Fruit fly (Drosophila melanogaster): ENCODE measurements around the gene CG4036.

The CG4036 gene

DNA sequence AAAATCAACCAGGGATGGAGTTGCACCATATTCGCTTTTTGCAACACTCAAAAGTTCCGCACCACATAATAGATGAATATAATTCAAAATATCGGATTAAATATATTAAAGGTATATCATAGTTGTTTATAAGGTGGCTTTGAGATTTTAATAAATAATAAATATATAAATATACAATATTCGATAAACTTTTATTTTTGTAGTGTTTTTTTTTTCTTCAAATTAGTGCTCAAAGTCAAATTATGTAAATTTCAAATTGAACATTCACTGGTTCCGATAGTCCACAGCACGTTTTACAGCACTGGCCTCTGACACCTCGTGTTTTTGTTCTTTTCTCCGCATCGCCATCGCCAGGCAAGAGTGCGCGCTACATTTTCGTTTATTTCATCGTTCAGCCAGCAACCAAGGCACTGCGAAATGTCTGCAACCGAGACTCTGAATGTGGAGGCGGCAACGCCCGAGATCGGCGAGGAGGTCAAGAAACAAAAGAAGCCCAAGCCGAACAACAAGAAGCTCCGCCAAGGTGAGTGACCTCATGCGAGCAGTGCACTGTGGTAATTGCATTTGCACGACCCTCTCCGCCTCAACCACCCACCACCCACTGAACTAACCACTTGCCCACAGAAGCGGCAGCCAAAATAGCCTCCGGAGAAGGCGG, 27.3 kb upstream of the CG4036 start, which contains the start of the genes Taf11 and und (continued):
- peak; percentile 47 for TF ChIP-seq CG13424 (tag; optimal IDR thresholded peaks at IDR 0.05)
- TF ChIP-seq Sry-δ (GFP tag; optimal IDR thresholded peaks at IDR 0.05) = peak; percentile 59
- TF ChIP-seq ro (GFP tag; IDR thresholded peaks at IDR 0.05) = no peak
- peak; percentile 71 for TF ChIP-seq nmo (GFP tag; optimal IDR thresholded peaks at IDR 0.05)
- TF ChIP-seq GATAe (GFP tag; conservative IDR thresholded peaks at IDR 0.05) = no peak
- no peak for TF ChIP-seq maf-S (GFP tag; optimal IDR thresholded peaks at IDR 0.05)
- no peak for TF ChIP-seq NC2β (GFP tag; optimal IDR thresholded peaks at IDR 0.05)
- no peak for TF ChIP-seq gce (GFP tag; IDR thresholded peaks at IDR 0.05)
- TF ChIP-seq CG13296 (GFP tag; optimal IDR thresholded peaks at IDR 0.05) = peak; percentile 42
- TF ChIP-seq bab2 (GFP tag; optimal IDR thresholded peaks at IDR 0.05) = no peak
- TF ChIP-seq Antp (GFP tag; optimal IDR thresholded peaks at IDR 0.05) = no peak
- TF ChIP-seq slou (GFP tag; optimal IDR thresholded peaks at IDR 0.05) = no peak
- TF ChIP-seq Atf3 (GFP tag; optimal IDR thresholded peaks at IDR 0.05) = no peak
- TF ChIP-seq BEAF-32 (GFP tag; optimal IDR thresholded peaks at IDR 0.05) = peak; percentile 80
- TF ChIP-seq pfk (GFP tag; optimal IDR thresholded peaks at IDR 0.05) = no peak
- TF ChIP-seq CG14667 (GFP tag; IDR thresholded peaks at IDR 0.05) = no peak
- no peak for TF ChIP-seq tap (tag; optimal IDR thresholded peaks at IDR 0.05)
- no peak for TF ChIP-seq B-H2 (GFP tag; optimal IDR thresholded peaks at IDR 0.05)
- peak; percentile 36 for TF ChIP-seq CG15696 (tag; optimal IDR thresholded peaks at IDR 0.05)
- TF ChIP-seq CG1024 (GFP tag; IDR thresholded peaks at IDR 0.05) = no peak
- TF ChIP-seq CG4360 (GFP tag; IDR thresholded peaks at IDR 0.05) = no peak
- no peak for TF ChIP-seq CG32772 (GFP tag; IDR thresholded peaks at IDR 0.05)
- no peak for TF ChIP-seq H15 (GFP tag; IDR thresholded peaks at IDR 0.05)
- no peak for TF ChIP-seq hb (GFP tag; IDR thresholded peaks at IDR 0.05; ENCODE audit: partially characterized antibody)
- no peak for TF ChIP-seq gcm2 (GFP tag; optimal IDR thresholded peaks at IDR 0.05)
- TF ChIP-seq D19A (tag; optimal IDR thresholded peaks at IDR 0.05) = no peak
- TF ChIP-seq pzg (GFP tag; optimal IDR thresholded peaks at IDR 0.05) = peak; percentile 36
- no peak for TF ChIP-seq chif (GFP tag; optimal IDR thresholded peaks at IDR 0.05)
- TF ChIP-seq bowl (GFP tag; IDR thresholded peaks at IDR 0.05) = no peak
- no peak for TF ChIP-seq CG17612 (GFP tag; IDR thresholded peaks at IDR 0.05)
- peak; percentile 91 for TF ChIP-seq CG7928 (GFP tag; optimal IDR thresholded peaks at IDR 0.05)
- TF ChIP-seq Deaf1 (tag; optimal IDR thresholded peaks at IDR 0.05) = no peak
- peak; percentile 39 for TF ChIP-seq CG30403 (GFP tag; optimal IDR thresholded peaks at IDR 0.05)
- no peak for TF ChIP-seq CG31388 (GFP tag; optimal IDR thresholded peaks at IDR 0.05)
- TF ChIP-seq Xrp1 (GFP tag; IDR thresholded peaks at IDR 0.05) = peak; percentile 28; the same call in 1 of the 2 replicates
- no peak for TF ChIP-seq Fer3 (tag; optimal IDR thresholded peaks at IDR 0.05)
- no peak for TF ChIP-seq crp (GFP tag; optimal IDR thresholded peaks at IDR 0.05)
- TF ChIP-seq CG17328 (GFP tag; IDR thresholded peaks at IDR 0.05) = no peak
- TF ChIP-seq CG11723 (GFP tag; optimal IDR thresholded peaks at IDR 0.05) = no peak
- no peak for TF ChIP-seq CG9797 (GFP tag; optimal IDR thresholded peaks at IDR 0.05)
- no peak for TF ChIP-seq CG10959 (GFP tag; IDR thresholded peaks at IDR 0.05)
- TF ChIP-seq kni (GFP tag; optimal IDR thresholded peaks at IDR 0.05) = no peak
- no peak for TF ChIP-seq CG7745 (tag; optimal IDR thresholded peaks at IDR 0.05)
- no peak for TF ChIP-seq CG2199 (GFP tag; IDR thresholded peaks at IDR 0.05)
- no peak for TF ChIP-seq Jarid2 (GFP tag; optimal IDR thresholded peaks at IDR 0.05)
- TF ChIP-seq bigmax (GFP tag; optimal IDR thresholded peaks at IDR 0.05) = no peak
- TF ChIP-seq Hr78 (GFP tag; optimal IDR thresholded peaks at IDR 0.05) = no peak
- no peak for TF ChIP-seq Mrtf (GFP tag; IDR thresholded peaks at IDR 0.05)
- TF ChIP-seq HLHmδ (GFP tag; optimal IDR thresholded peaks at IDR 0.05) = no peak
- no peak for TF ChIP-seq az2 (GFP tag; optimal IDR thresholded peaks at IDR 0.05)
- TF ChIP-seq Hsf (GFP tag; optimal IDR thresholded peaks at IDR 0.05) = no peak

Measured in whole organism, embryonic.